Fruit fly (Drosophila melanogaster) whole organism, wandering third instar larva: ENCODE measurements around the gene CG32374.

ENCODE experiments used
- Abd-B ChIP-seq: fragments of >200 bp; optimal IDR thresholded peaks from 2 replicates; lab custom pipeline; 2017; ENCODE audit warnings: missing biosample characterization, missing genetic modification characterization
- CG32264 ChIP-seq: fragments of 200-800 bp; sonication (Bioruptor generic); optimal IDR thresholded peaks from 2 replicates; lab custom pipeline; 2016; ENCODE audit warnings: missing biosample characterization, missing genetic modification characterization
- CG9705 ChIP-seq: fragments of 200-800 bp; sonication (Bioruptor generic); optimal IDR thresholded peaks from 2 replicates; lab custom pipeline; 2018; ENCODE audit warnings: missing biosample characterization, mild to moderate bottlenecking, missing genetic modification characterization
- CrebA ChIP-seq: fragments of 200-800 bp; sonication (Bioruptor generic); optimal IDR thresholded peaks from 2 replicates; lab custom pipeline; 2016; ENCODE audit warnings: missing biosample characterization, mild to moderate bottlenecking, missing genetic modification characterization, borderline replicate concordance
- Dfd ChIP-seq: fragments of >200 bp; optimal IDR thresholded peaks from 2 replicates; lab custom pipeline; 2017; ENCODE audit warnings: missing biosample characterization, missing genetic modification characterization
- Dif ChIP-seq: fragments of 200-275, 200-300 bp; sonication (Bioruptor generic); optimal IDR thresholded peaks from 2 replicates; lab custom pipeline; 2018; ENCODE audit warnings: missing biosample characterization, missing genetic modification characterization; ENCODE audit not compliant: partially characterized antibody
- GATAd ChIP-seq: sonication (Bioruptor generic); optimal IDR thresholded peaks from 2 replicates; lab custom pipeline; 2016; ENCODE audit warnings: missing biosample characterization, missing genetic modification characterization
- HLH106 ChIP-seq: fragments of 200-800 bp; optimal IDR thresholded peaks from 3 replicates; lab custom pipeline; 2019; ENCODE audit warnings: missing biosample characterization, mild to moderate bottlenecking, missing genetic modification characterization, moderate library complexity
- Hnf4 ChIP-seq: fragments of 200-800 bp; sonication (Bioruptor generic); optimal IDR thresholded peaks from 2 replicates; lab custom pipeline; 2016; ENCODE audit warnings: missing biosample characterization, mild to moderate bottlenecking, missing genetic modification characterization
- Hr78 ChIP-seq: fragments of >200 bp; optimal IDR thresholded peaks from 2 replicates; lab custom pipeline; 2017; ENCODE audit warnings: missing biosample characterization, missing genetic modification characterization
- Hr83 ChIP-seq: fragments of 200-300 bp; sonication (Bioruptor generic); optimal IDR thresholded peaks from 2 replicates; lab custom pipeline; 2016; ENCODE audit warnings: missing biosample characterization, mild to moderate bottlenecking, missing genetic modification characterization, moderate library complexity; ENCODE audit not compliant: poor library complexity, severe bottlenecking
- Jra ChIP-seq: sonication (Bioruptor generic); optimal IDR thresholded peaks from 2 replicates; lab custom pipeline; 2016; ENCODE audit warnings: missing biosample characterization, missing genetic modification characterization
- Mio ChIP-seq: sonication (Bioruptor generic); optimal IDR thresholded peaks from 2 replicates; lab custom pipeline; 2016; ENCODE audit warnings: missing biosample characterization, missing genetic modification characterization
- Myc ChIP-seq: fragments of >200 bp; optimal IDR thresholded peaks from 2 replicates; lab custom pipeline; 2017
- N ChIP-seq: fragments of >200 bp; optimal IDR thresholded peaks from 2 replicates; lab custom pipeline; 2018; ENCODE audit warnings: missing biosample characterization, missing external identifiers, missing genetic modification characterization
- OdsH ChIP-seq: fragments of 200-800 bp; sonication (Bioruptor generic); optimal IDR thresholded peaks from 2 replicates; lab custom pipeline; 2016; ENCODE audit warnings: missing biosample characterization, mild to moderate bottlenecking, missing genetic modification characterization
- Rel ChIP-seq, 2 experiments: fragments of 200-800 bp; sonication (Bioruptor generic) in 1 of 2; optimal IDR thresholded peaks; 2 replicates in 1 of 2; 3 replicates in 1 of 2; lab custom pipeline; 2016 to 2019; ENCODE audit warnings: mild to moderate bottlenecking in 2 of 2, missing biosample characterization in 2 of 2, missing genetic modification characterization in 2 of 2, moderate library complexity in 1 of 2
- Sp1 ChIP-seq: fragments of 200-800 bp; sonication (Bioruptor generic); optimal IDR thresholded peaks from 3 replicates; lab custom pipeline; 2019; ENCODE audit warnings: missing biosample characterization, mild to moderate bottlenecking, missing genetic modification characterization, moderate library complexity
- Vsx2 ChIP-seq: fragments of 200-300, 225-300 bp; sonication (Bioruptor generic); optimal IDR thresholded peaks from 2 replicates; lab custom pipeline; 2018; ENCODE audit warnings: missing biosample characterization, missing genetic modification characterization; ENCODE audit not compliant: partially characterized antibody
- br ChIP-seq: fragments of 200-800 bp; sonication (Bioruptor generic); optimal IDR thresholded peaks from 2 replicates; lab custom pipeline; 2016; ENCODE audit warnings: missing biosample characterization, missing genetic modification characterization
- brk ChIP-seq: fragments of 200-800 bp; sonication (Bioruptor generic); optimal IDR thresholded peaks from 2 replicates; lab custom pipeline; 2016; ENCODE audit warnings: missing biosample characterization, mild to moderate bottlenecking, missing genetic modification characterization
- dl ChIP-seq, 2 experiments: fragments of 175-275, 200-275 bp in 1 of 2; fragments of 200-275 bp in 1 of 2; sonication (Bioruptor generic); optimal IDR thresholded peaks; lab custom pipeline; 2018; ENCODE audit warnings: mild to moderate bottlenecking in 2 of 2, missing biosample characterization in 2 of 2, missing genetic modification characterization in 2 of 2, moderate library complexity in 2 of 2; ENCODE audit not compliant: partially characterized antibody in 2 of 2, insufficient read depth in 1 of 2
- dmrt93B ChIP-seq: fragments of 200-800 bp; sonication (Bioruptor generic); optimal IDR thresholded peaks from 2 replicates; lab custom pipeline; 2018; ENCODE audit warnings: missing biosample characterization, mild to moderate bottlenecking, missing genetic modification characterization
- dsf ChIP-seq: sonication (Bioruptor generic); optimal IDR thresholded peaks from 2 replicates; lab custom pipeline; 2016; ENCODE audit warnings: missing biosample characterization, missing genetic modification characterization, borderline replicate concordance
- ey ChIP-seq: fragments of 200-800 bp; sonication (Bioruptor generic); optimal IDR thresholded peaks from 2 replicates; lab custom pipeline; 2016; ENCODE audit warnings: missing biosample characterization, missing genetic modification characterization
- foxo ChIP-seq, 2 experiments: fragments of 200-800 bp; sonication (Bioruptor generic); optimal IDR thresholded peaks; 2 replicates in 1 of 2; 3 replicates in 1 of 2; lab custom pipeline; 2016 to 2017; ENCODE audit warnings: missing biosample characterization in 2 of 2, missing genetic modification characterization in 2 of 2
- fru ChIP-seq: fragments of 200-800 bp; sonication (Bioruptor generic); optimal IDR thresholded peaks from 3 replicates; lab custom pipeline; 2016; ENCODE audit warnings: missing biosample characterization, mild to moderate bottlenecking, missing genetic modification characterization
- h ChIP-seq: fragments of 200-800 bp; sonication (Bioruptor generic); optimal IDR thresholded peaks from 3 replicates; lab custom pipeline; 2016; ENCODE audit warnings: missing biosample characterization, mild to moderate bottlenecking, missing genetic modification characterization
- jim ChIP-seq: fragments of 175-275, 200-325 bp; sonication (Bioruptor generic); optimal IDR thresholded peaks from 2 replicates; lab custom pipeline; 2016; ENCODE audit warnings: missing biosample characterization, mild to moderate bottlenecking, missing genetic modification characterization
- lola ChIP-seq: fragments of >200 bp; optimal IDR thresholded peaks from 2 replicates; lab custom pipeline; 2017; ENCODE audit warnings: missing biosample characterization, missing genetic modification characterization
- pan ChIP-seq: fragments of >200 bp; optimal IDR thresholded peaks from 2 replicates; lab custom pipeline; 2017
- psq ChIP-seq: fragments of 200-800 bp; sonication (Bioruptor generic); optimal IDR thresholded peaks from 3 replicates; lab custom pipeline; 2017; ENCODE audit warnings: missing biosample characterization, mild to moderate bottlenecking, missing genetic modification characterization, moderate library complexity
- rgr ChIP-seq: fragments of 200-800 bp; sonication (Bioruptor generic); optimal IDR thresholded peaks from 3 replicates; lab custom pipeline; 2016; ENCODE audit warnings: missing biosample characterization, mild to moderate bottlenecking, missing genetic modification characterization
- sage ChIP-seq: fragments of 200-800 bp; sonication (Bioruptor generic); optimal IDR thresholded peaks from 2 replicates; lab custom pipeline; 2016; ENCODE audit warnings: missing biosample characterization, mild to moderate bottlenecking, missing genetic modification characterization
- sv ChIP-seq: fragments of 200-800 bp; sonication (Bioruptor generic); optimal IDR thresholded peaks from 3 replicates; lab custom pipeline; 2016; ENCODE audit warnings: missing biosample characterization, missing genetic modification characterization
- tai ChIP-seq: sonication (Bioruptor generic); optimal IDR thresholded peaks from 2 replicates; lab custom pipeline; 2016; ENCODE audit warnings: missing biosample characterization, missing genetic modification characterization
- usp ChIP-seq: fragments of >200 bp; optimal IDR thresholded peaks from 2 replicates; lab custom pipeline; 2017; ENCODE audit warnings: missing biosample characterization, missing genetic modification characterization
- woc ChIP-seq: sonication (Bioruptor generic); optimal IDR thresholded peaks from 2 replicates; lab custom pipeline; 2016; ENCODE audit warnings: missing biosample characterization, mild to moderate bottlenecking, missing genetic modification characterization

The CG32374 gene

DNA sequence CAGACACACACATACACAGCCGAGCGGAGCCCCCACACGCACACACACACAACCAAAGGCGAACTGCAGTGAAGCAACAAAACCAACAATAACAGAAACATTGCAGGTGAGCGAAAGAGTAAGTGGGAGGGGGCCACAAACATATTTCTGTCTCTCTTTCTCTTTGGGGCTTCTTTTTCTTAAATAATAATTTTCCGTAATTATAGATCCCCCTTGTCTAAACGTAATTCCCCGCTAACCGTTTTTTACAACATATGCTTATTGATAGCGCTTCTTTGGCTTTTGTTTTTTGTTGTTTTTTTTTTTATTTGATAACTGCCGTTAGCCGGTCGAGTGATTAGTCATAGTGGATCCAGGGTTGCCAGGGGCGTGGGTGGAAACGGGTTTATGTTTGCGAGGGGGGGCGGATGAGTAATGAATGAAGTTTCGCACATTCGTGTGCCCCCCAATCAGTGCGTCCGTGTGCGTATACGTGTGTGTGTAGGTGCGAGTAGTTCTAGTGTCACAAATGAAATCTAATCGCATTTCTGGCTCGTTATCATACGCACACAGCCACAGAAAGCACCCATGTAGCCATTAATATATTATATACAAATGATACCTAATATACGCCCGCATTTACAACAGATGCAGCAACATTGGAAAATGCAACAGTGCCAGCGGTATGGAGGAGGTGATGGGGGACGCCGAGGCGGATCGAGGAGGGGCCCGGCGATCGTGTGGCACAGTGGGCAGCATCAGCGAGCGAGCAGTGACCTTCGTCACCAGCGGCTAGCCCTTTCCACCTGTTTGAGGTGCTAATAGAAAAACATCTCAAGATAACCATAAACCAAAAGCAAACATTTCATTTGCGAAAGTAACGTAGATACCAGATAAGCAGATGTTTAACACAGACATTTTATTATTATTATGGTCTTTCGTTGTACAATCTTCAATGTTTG lies 11.6 kb downstream of the CG32374 start:
- no peak for TF ChIP-seq Dfd (GFP tag; lab: Kevin White, UChicago)
- TF ChIP-seq ey (GFP tag; lab: Kevin White, UChicago) = peak; percentile 22
- peak; percentile 46 for TF ChIP-seq h
- TF ChIP-seq usp (GFP tag; lab: Kevin White, UChicago) = no peak
- TF ChIP-seq br (GFP tag; lab: Kevin White, UChicago) = no peak
- TF ChIP-seq N = no peak
- TF ChIP-seq woc (GFP tag; lab: Kevin White, UChicago) = no peak
- TF ChIP-seq Vsx2 (GFP tag; lab: Kevin White, UChicago) = no peak
- no peak for TF ChIP-seq psq (GFP tag; lab: Kevin White, UChicago)
- no peak for TF ChIP-seq Hr78 (GFP tag; lab: Kevin White, UChicago)
- no peak for TF ChIP-seq CG9705 (GFP tag; lab: Kevin White, UChicago)
- no peak for TF ChIP-seq sv (GFP tag; lab: Kevin White, UChicago)
- TF ChIP-seq CG32264 = no peak
- TF ChIP-seq Dif (GFP tag; lab: Kevin White, UChicago) = no peak
- TF ChIP-seq HLH106 = peak; percentile 21
- TF ChIP-seq dl (GFP tag; optimal IDR thresholded peaks at IDR 0.05; lab: Kevin White, UChicago; ENCODE audit: insufficient read depth in 1 of 2, partially characterized antibody in 2 of 2) = no peak
- TF ChIP-seq Mio (GFP tag; lab: Kevin White, UChicago) = no peak
- TF ChIP-seq Jra (GFP tag; lab: Kevin White, UChicago) = peak; percentile 91
- TF ChIP-seq Rel (GFP tag; optimal IDR thresholded peaks at IDR 0.05; lab: Kevin White, UChicago) = no peak
- peak; percentile 71 for TF ChIP-seq Rel (tag; optimal IDR thresholded peaks at IDR 0.05; lab: Kevin White, UChicago)
- TF ChIP-seq Hnf4 = no peak
- TF ChIP-seq GATAd (GFP tag; lab: Kevin White, UChicago) = no peak
- TF ChIP-seq lola (GFP tag; lab: Kevin White, UChicago) = no peak
- no peak for TF ChIP-seq sage (GFP tag; lab: Kevin White, UChicago)
- TF ChIP-seq OdsH (GFP tag; lab: Kevin White, UChicago) = peak; percentile 47
- TF ChIP-seq jim (GFP tag; lab: Kevin White, UChicago) = no peak
- TF ChIP-seq dsf (GFP tag; lab: Kevin White, UChicago) = no peak
- no peak for TF ChIP-seq dmrt93B
- TF ChIP-seq brk (GFP tag; lab: Kevin White, UChicago) = no peak
- TF ChIP-seq tai (GFP tag; lab: Kevin White, UChicago) = no peak
- no peak for TF ChIP-seq Hr83 (GFP tag; lab: Kevin White, UChicago)
- no peak for TF ChIP-seq fru
- TF ChIP-seq pan = no peak
- TF ChIP-seq Sp1 (GFP tag; lab: Kevin White, UChicago) = no peak
- TF ChIP-seq Myc = no peak
- TF ChIP-seq Abd-B (GFP tag; lab: Kevin White, UChicago) = no peak
- no peak for TF ChIP-seq CrebA (GFP tag; lab: Kevin White, UChicago)
- TF ChIP-seq rgr (GFP tag; lab: Kevin White, UChicago) = peak; percentile 48
- peak in 1 of 2 experiments; percentile 65 for TF ChIP-seq foxo (GFP tag; optimal IDR thresholded peaks at IDR 0.05; lab: Kevin White, UChicago)

DNA sequence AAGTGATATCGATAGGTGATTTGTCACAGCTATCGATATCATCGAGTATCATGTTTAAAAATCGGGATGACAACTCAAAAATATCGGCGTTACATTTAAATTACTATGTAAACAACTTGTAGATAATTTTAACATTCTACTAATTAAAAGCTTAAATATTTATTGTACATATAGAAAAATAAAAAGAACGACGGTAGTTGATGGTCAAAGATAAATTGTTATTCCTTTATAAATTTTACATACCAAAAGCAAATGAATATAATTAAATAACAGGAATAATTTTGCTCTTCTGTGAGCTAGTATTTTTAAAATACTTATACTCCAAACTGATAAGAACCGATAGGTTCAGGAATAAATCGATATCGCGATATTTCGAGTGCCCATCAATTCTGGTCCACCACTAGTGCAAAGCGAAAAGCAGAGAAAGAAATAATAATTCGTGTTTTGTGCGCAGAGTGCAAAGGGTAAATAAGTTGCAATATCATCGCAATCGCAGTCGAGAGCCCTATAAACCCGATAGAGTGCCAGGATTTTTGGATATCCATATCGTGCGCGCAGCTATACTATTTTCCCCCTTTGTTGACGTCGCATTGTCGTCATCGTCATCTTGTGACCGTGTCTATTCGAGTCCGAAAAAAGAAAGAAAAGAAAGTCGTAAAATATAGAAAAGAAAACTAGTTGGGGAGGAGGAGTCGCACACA lies 12.4 kb downstream of the CG32374 start, which contains the start of gene lqf:
Gene lqf, plus strand, starts transcription at position 401 of the 701 bp plus-strand sequence.
- TF ChIP-seq h (peak; percentile 14), Myc (peak; percentile 38), dsf (GFP tag; lab: Kevin White, UChicago) (peak; percentile 12), N (no peak), tai (GFP tag; lab: Kevin White, UChicago) (peak; percentile 66), Vsx2 (GFP tag; lab: Kevin White, UChicago) (no peak), psq (GFP tag; lab: Kevin White, UChicago) (peak; percentile 40), Dfd (GFP tag; lab: Kevin White, UChicago) (peak; percentile 26), HLH106 (peak; percentile 42), GATAd (GFP tag; lab: Kevin White, UChicago) (peak; percentile 56), foxo (GFP tag; optimal IDR thresholded peaks at IDR 0.05; lab: Kevin White, UChicago) (peak in 1 of 2 experiments; percentile 42), brk (GFP tag; lab: Kevin White, UChicago) (peak; percentile 59), Sp1 (GFP tag; lab: Kevin White, UChicago) (no peak)
